Fruit fly (Drosophila melanogaster) whole organism, embryonic: Measurements from ENCODE around the gene CG13022.

Source experiments
- ATbp ChIP-seq: fragments of 200-800 bp; sonication (Bioruptor generic); optimal IDR thresholded peaks from 2 replicates; lab custom pipeline; 2017; ENCODE audit warnings: missing biosample characterization, mild to moderate bottlenecking, missing genetic modification characterization, missing genetic modification reagents
- Ada2b ChIP-seq: fragments of 200-800 bp; sonication (Bioruptor generic); IDR thresholded peaks from 2 replicates; pipeline ENCODE4 v1.3.6; 2022; ENCODE audit warnings: missing biosample characterization, missing genetic modification characterization
- B-H2 ChIP-seq: fragments of 200-800 bp; sonication (Bioruptor generic); optimal IDR thresholded peaks from 2 replicates; lab custom pipeline; 2018; ENCODE audit warnings: missing biosample characterization, mild to moderate bottlenecking, missing genetic modification characterization
- Blimp-1 ChIP-seq: fragments of 200-800 bp; sonication (Bioruptor generic); optimal IDR thresholded peaks from 3 replicates; lab custom pipeline; 2018; ENCODE audit warnings: missing biosample characterization, missing genetic modification characterization, mild to moderate bottlenecking, moderate library complexity, missing genetic modification reagents
- CG10147 ChIP-seq: fragments of 200-800 bp; sonication (Bioruptor generic); optimal IDR thresholded peaks from 2 replicates; lab custom pipeline; 2019; ENCODE audit warnings: missing biosample characterization, mild to moderate bottlenecking, missing genetic modification characterization, moderate library complexity
- CG11398 ChIP-seq: fragments of 200-800 bp; sonication (Bioruptor generic); optimal IDR thresholded peaks from 2 replicates; lab custom pipeline; 2016; ENCODE audit warnings: missing biosample characterization, missing genetic modification characterization
- CG12104 ChIP-seq: fragments of 200-800 bp; sonication (Bioruptor generic); optimal IDR thresholded peaks from 3 replicates; lab custom pipeline; 2016; ENCODE audit warnings: missing biosample characterization, missing genetic modification characterization
- CG13775 ChIP-seq: fragments of 200-800 bp; sonication (Bioruptor generic); optimal IDR thresholded peaks from 3 replicates; lab custom pipeline; 2017; ENCODE audit warnings: missing biosample characterization, mild to moderate bottlenecking, missing genetic modification characterization
- CG14441 ChIP-seq: fragments of 200-800 bp; sonication (Bioruptor generic); IDR thresholded peaks from 2 replicates; pipeline ENCODE4 v1.3.6; 2022; ENCODE audit warnings: missing biosample characterization, missing genetic modification characterization
- CG14710 ChIP-seq: fragments of 200-800 bp; sonication (Bioruptor generic); optimal IDR thresholded peaks from 3 replicates; lab custom pipeline; 2019; ENCODE audit warnings: missing biosample characterization, mild to moderate bottlenecking, missing genetic modification characterization, moderate library complexity
- CG1529 ChIP-seq: fragments of 200-800 bp; sonication (Bioruptor generic); optimal IDR thresholded peaks from 3 replicates; lab custom pipeline; 2018; ENCODE audit warnings: missing biosample characterization, missing genetic modification characterization
- CG1603 ChIP-seq: fragments of 200-800 bp; sonication (Bioruptor generic); optimal IDR thresholded peaks from 2 replicates; lab custom pipeline; 2019; ENCODE audit warnings: missing biosample characterization, mild to moderate bottlenecking, missing genetic modification characterization, moderate library complexity
- CG17912 ChIP-seq: fragments of 200-800 bp; sonication (Bioruptor generic); optimal IDR thresholded peaks from 2 replicates; lab custom pipeline; 2018; ENCODE audit warnings: missing biosample characterization, mild to moderate bottlenecking, missing genetic modification characterization
- CG18011 ChIP-seq: fragments of 200-800 bp; sonication (Bioruptor generic); optimal IDR thresholded peaks from 2 replicates; lab custom pipeline; 2017; ENCODE audit warnings: missing biosample characterization, missing genetic modification characterization, mild to moderate bottlenecking, moderate library complexity, missing genotype
- CG2120 ChIP-seq: fragments of 200-800 bp; sonication (Bioruptor generic); optimal IDR thresholded peaks from 3 replicates; lab custom pipeline; 2016; ENCODE audit warnings: missing biosample characterization, missing genetic modification characterization
- CG2889 ChIP-seq: fragments of 200-800 bp; sonication (Bioruptor generic); IDR thresholded peaks from 3 replicates; pipeline ENCODE4 v1.3.6; 2022; ENCODE audit warnings: missing biosample characterization, missing genetic modification characterization
- CG30403 ChIP-seq: fragments of 200-800 bp; sonication (Bioruptor generic); optimal IDR thresholded peaks from 3 replicates; lab custom pipeline; 2016; ENCODE audit warnings: missing biosample characterization, missing genetic modification characterization
- CG31224 ChIP-seq: fragments of 200-800 bp; sonication (Bioruptor generic); IDR thresholded peaks from 2 replicates; pipeline ENCODE4 v1.3.6; 2022; ENCODE audit warnings: missing biosample characterization, missing genetic modification characterization
- CG34422 ChIP-seq: fragments of 200-800 bp; sonication (Bioruptor generic); IDR thresholded peaks from 3 replicates; pipeline ENCODE4 v1.3.6; 2022; ENCODE audit warnings: missing biosample characterization, missing genetic modification characterization
- CG4424 ChIP-seq: fragments of 200-800 bp; sonication (Bioruptor generic); optimal IDR thresholded peaks from 3 replicates; lab custom pipeline; 2016; ENCODE audit warnings: missing biosample characterization, missing genetic modification characterization
- CG5953 ChIP-seq: fragments of 200-800 bp; sonication (Bioruptor generic); IDR thresholded peaks from 2 replicates; pipeline ENCODE4 v1.3.6; 2022; ENCODE audit warnings: missing biosample characterization, missing genetic modification characterization
- CG8281 ChIP-seq: fragments of 200-800 bp; sonication (Bioruptor generic); optimal IDR thresholded peaks from 2 replicates; lab custom pipeline; 2018; ENCODE audit warnings: missing biosample characterization, mild to moderate bottlenecking, missing genetic modification characterization, moderate library complexity
- E2f1 ChIP-seq: fragments of 200-800 bp; sonication (Bioruptor generic); IDR thresholded peaks from 2 replicates; pipeline ENCODE4 v1.3.6; 2022; ENCODE audit warnings: missing biosample characterization, missing genetic modification characterization
- Fer2 ChIP-seq: fragments of 200-800 bp; sonication (Bioruptor generic); optimal IDR thresholded peaks from 2 replicates; lab custom pipeline; 2018; ENCODE audit warnings: missing biosample characterization, mild to moderate bottlenecking, missing genetic modification characterization, moderate library complexity
- Gug ChIP-seq: fragments of 200-800 bp; sonication (Bioruptor generic); IDR thresholded peaks from 4 replicates; pipeline ENCODE4 v1.3.6; 2022; ENCODE audit warnings: missing biosample characterization, missing genetic modification characterization
- Hmr ChIP-seq: fragments of 200-800 bp; sonication (Bioruptor generic); optimal IDR thresholded peaks from 3 replicates; lab custom pipeline; 2017; ENCODE audit warnings: mild to moderate bottlenecking, missing biosample characterization, missing genetic modification reagents, missing genetic modification characterization
- Hr39 ChIP-seq: fragments of >200 bp; optimal IDR thresholded peaks from 2 replicates; lab custom pipeline; 2017
- MTF-1 ChIP-seq: fragments of 200-800 bp; sonication (Bioruptor generic); optimal IDR thresholded peaks from 2 replicates; lab custom pipeline; 2018; ENCODE audit warnings: missing biosample characterization, mild to moderate bottlenecking, missing genetic modification characterization, borderline replicate concordance
- Meics ChIP-seq: fragments of 200-800 bp; sonication (Bioruptor generic); optimal IDR thresholded peaks from 2 replicates; lab custom pipeline; 2017; ENCODE audit warnings: missing biosample characterization, mild to moderate bottlenecking, missing genetic modification characterization
- Nf-YA ChIP-seq: fragments of 200-800 bp; sonication (Bioruptor generic); IDR thresholded peaks from 2 replicates; pipeline ENCODE4 v1.3.6; 2022; ENCODE audit warnings: missing biosample characterization, missing genetic modification characterization
- Stat92E ChIP-seq, 3 experiments: fragments of >200 bp in 2 of 3; fragments of 200-800 bp in 1 of 3; sonication (Bioruptor generic) in 1 of 3; optimal IDR thresholded peaks; 2 replicates each; lab custom pipeline; 2017 to 2019; ENCODE audit warnings: missing biosample characterization in 3 of 3, missing genetic modification characterization in 3 of 3, mild to moderate bottlenecking in 1 of 3, moderate library complexity in 1 of 3
- Usf ChIP-seq: fragments of 200-800 bp; sonication (Bioruptor generic); optimal IDR thresholded peaks from 2 replicates; lab custom pipeline; 2017; ENCODE audit warnings: missing genotype, missing biosample characterization, missing genetic modification characterization
- Xbp1 ChIP-seq: fragments of 200-800 bp; sonication (Bioruptor generic); optimal IDR thresholded peaks from 3 replicates; lab custom pipeline; 2016; ENCODE audit warnings: missing biosample characterization, mild to moderate bottlenecking, missing genetic modification characterization
- ab ChIP-seq: fragments of 200-800 bp; sonication (Bioruptor generic); optimal IDR thresholded peaks from 2 replicates; lab custom pipeline; 2016; ENCODE audit warnings: missing biosample characterization, missing genetic modification characterization
- caup ChIP-seq: fragments of 200-800 bp; sonication (Bioruptor generic); optimal IDR thresholded peaks from 3 replicates; lab custom pipeline; 2017; ENCODE audit warnings: missing biosample characterization, mild to moderate bottlenecking, missing genetic modification characterization, moderate library complexity; ENCODE audit not compliant: severe bottlenecking
- dati ChIP-seq: fragments of 200-800 bp; sonication (Bioruptor generic); IDR thresholded peaks from 2 replicates; pipeline ENCODE4 v1.3.6; 2022; ENCODE audit warnings: missing biosample characterization, missing genetic modification characterization
- dimm ChIP-seq: fragments of 200-800 bp; sonication (Bioruptor generic); IDR thresholded peaks from 2 replicates; pipeline ENCODE4 v1.3.6; 2022; ENCODE audit warnings: missing biosample characterization, missing genetic modification characterization
- disco-r ChIP-seq: fragments of 200-800 bp; sonication (Bioruptor generic); optimal IDR thresholded peaks from 2 replicates; lab custom pipeline; 2016; ENCODE audit warnings: missing biosample characterization, missing genetic modification characterization
- ems ChIP-seq: fragments of 200-800 bp; sonication (Bioruptor generic); optimal IDR thresholded peaks from 3 replicates; lab custom pipeline; 2016; ENCODE audit warnings: missing biosample characterization, missing genetic modification characterization
- fd102C ChIP-seq: fragments of 200-800 bp; sonication (Bioruptor generic); optimal IDR thresholded peaks from 2 replicates; lab custom pipeline; 2018; ENCODE audit warnings: missing biosample characterization, mild to moderate bottlenecking, missing genetic modification characterization, moderate library complexity
- gfzf ChIP-seq: fragments of 200-800 bp; sonication (Bioruptor generic); optimal IDR thresholded peaks from 2 replicates; lab custom pipeline; 2016; ENCODE audit warnings: missing biosample characterization, mild to moderate bottlenecking, missing genetic modification characterization, moderate library complexity
- h ChIP-seq: fragments of >200 bp; optimal IDR thresholded peaks from 2 replicates; lab custom pipeline; 2017
- pb ChIP-seq: fragments of 200-800 bp; sonication (Bioruptor generic); optimal IDR thresholded peaks from 3 replicates; lab custom pipeline; 2016; ENCODE audit warnings: missing biosample characterization, missing genetic modification characterization
- shn ChIP-seq: fragments of 200-800 bp; sonication (Bioruptor generic); optimal IDR thresholded peaks from 3 replicates; lab custom pipeline; 2016; ENCODE audit warnings: missing biosample characterization, missing genetic modification characterization
- tio ChIP-seq: fragments of 200-800 bp; sonication (Bioruptor generic); optimal IDR thresholded peaks from 2 replicates; lab custom pipeline; 2017; ENCODE audit warnings: missing biosample characterization, missing genetic modification characterization, inconsistent platforms
- tll ChIP-seq, 2 experiments: fragments of 200-800 bp in 1 of 2; fragments of >200 bp in 1 of 2; sonication (Bioruptor generic) in 1 of 2; optimal IDR thresholded peaks; 2 replicates each; lab custom pipeline; 2017 to 2019; ENCODE audit warnings: missing biosample characterization in 2 of 2, missing genetic modification characterization in 2 of 2, mild to moderate bottlenecking in 1 of 2, moderate library complexity in 1 of 2
- toy ChIP-seq: fragments of 200-800 bp; sonication (Bioruptor generic); IDR thresholded peaks from 2 replicates; pipeline ENCODE4 v1.3.6; 2022; ENCODE audit warnings: missing biosample characterization, missing genetic modification characterization
- trem ChIP-seq: fragments of 200-800 bp; optimal IDR thresholded peaks from 3 replicates; lab custom pipeline; 2019; ENCODE audit warnings: missing biosample characterization, mild to moderate bottlenecking, missing genetic modification characterization, moderate library complexity
- vnd ChIP-seq: fragments of 200-800 bp; sonication (Bioruptor generic); IDR thresholded peaks from 3 replicates; pipeline ENCODE4 v1.3.6; 2022; ENCODE audit warnings: missing biosample characterization, missing genetic modification characterization; ENCODE audit not compliant: partially characterized antibody
- wor ChIP-seq: fragments of 200-800 bp; sonication (Bioruptor generic); IDR thresholded peaks from 2 replicates; pipeline ENCODE4 v1.3.6; 2022; ENCODE audit warnings: missing biosample characterization, missing genetic modification characterization

The CG13022 gene

DNA sequence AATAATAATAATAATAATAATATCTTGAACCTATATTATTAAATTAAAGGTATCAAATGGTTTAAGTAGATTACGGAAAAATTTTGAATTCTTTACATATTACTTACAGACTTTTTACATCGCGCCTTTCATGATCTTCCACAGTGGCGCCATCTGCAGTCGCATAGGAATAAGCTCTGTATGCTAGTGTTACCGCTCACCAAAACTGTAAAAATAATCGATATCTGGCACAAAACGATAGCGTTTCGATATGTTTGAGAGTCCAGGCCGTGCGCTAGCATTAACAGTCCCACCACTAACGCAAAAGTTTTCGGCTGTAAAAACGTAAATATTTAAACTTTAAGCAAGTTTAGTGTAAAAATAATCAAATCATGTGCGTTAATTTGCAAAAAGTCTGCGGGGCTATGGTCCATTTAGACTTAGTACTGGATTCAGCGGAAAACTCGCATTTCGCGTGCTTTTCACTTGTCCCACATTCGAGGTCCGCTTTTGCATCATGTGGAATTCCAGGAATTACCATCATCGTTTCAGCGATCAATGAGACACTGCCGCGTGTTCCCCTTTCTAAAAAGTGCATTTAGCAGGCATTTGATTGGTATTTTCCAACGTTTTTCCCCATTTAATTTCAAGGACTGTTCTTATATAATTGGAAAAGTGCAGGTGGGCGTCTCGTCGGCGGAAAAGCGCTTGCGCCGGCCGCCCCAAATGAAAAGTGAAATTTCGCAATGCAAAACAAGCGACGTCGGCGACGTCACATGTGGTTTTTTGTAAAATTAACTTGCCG, 16.7 kb upstream of the CG13022 start (continued):
- TF ChIP-seq CG14441 (GFP tag; lab: Robert Waterston, UW) (no peak), CG8281 (tag; lab: Kevin White, UChicago) (no peak), CG4424 (no peak), MTF-1 (GFP tag; lab: Kevin White, UChicago) (no peak), fd102C (GFP tag; lab: Kevin White, UChicago) (no peak), CG1603 (tag; lab: Kevin White, UChicago) (peak; percentile 74), Gug (no peak), toy (no peak), Fer2 (tag; lab: Kevin White, UChicago) (no peak), CG2120 (GFP tag; lab: Kevin White, UChicago) (peak; percentile 39), vnd (peak; percentile 76), CG14710 (tag; lab: Kevin White, UChicago) (peak; percentile 56), CG18011 (GFP tag; lab: Kevin White, UChicago) (no peak), CG31224 (GFP tag; lab: Robert Waterston, UW) (no peak), CG2889 (GFP tag; lab: Robert Waterston, UW) (no peak), CG17912 (peak; percentile 25), Xbp1 (GFP tag; lab: Kevin White, UChicago) (peak; percentile 60), B-H2 (peak; percentile 33), CG34422 (no peak), E2f1 (GFP tag; lab: Robert Waterston, UW) (peak; percentile 21; the same call in 1 of the 2 replicates), shn (GFP tag; lab: Kevin White, UChicago) (no peak), tio (GFP tag; lab: Kevin White, UChicago) (no peak), trem (tag; lab: Kevin White, UChicago) (peak; percentile 57), Hr39 (lab: Kevin White, UChicago) (no peak), Stat92E (GFP tag; optimal IDR thresholded peaks at IDR 0.05; lab: Kevin White, UChicago) (peak in 2 of 3 experiments; percentile 85 to 92), ATbp (GFP tag; lab: Kevin White, UChicago) (no peak), Nf-YA (no peak), ab (no peak), ems (GFP tag; lab: Kevin White, UChicago) (no peak), h (lab: Kevin White, UChicago) (no peak), CG30403 (peak; percentile 12), CG5953 (GFP tag; lab: Robert Waterston, UW) (no peak), Meics (GFP tag; lab: Kevin White, UChicago) (no peak), dati (no peak), wor (GFP tag; lab: Robert Waterston, UW) (no peak), CG10147 (GFP tag; lab: Kevin White, UChicago) (peak; percentile 46), gfzf (peak; percentile 79), tll (GFP tag; optimal IDR thresholded peaks at IDR 0.05; lab: Kevin White, UChicago) (no peak), CG1529 (GFP tag; lab: Kevin White, UChicago) (no peak), Ada2b (GFP tag; lab: Robert Waterston, UW) (no peak; the same call in 1 of the 2 replicates), Usf (no peak), CG12104 (GFP tag; lab: Kevin White, UChicago) (no peak), CG11398 (no peak), disco-r (GFP tag; lab: Kevin White, UChicago) (no peak), dimm (no peak), pb (no peak), CG13775 (no peak), Blimp-1 (peak; percentile 57), Hmr (GFP tag; lab: Kevin White, UChicago) (peak; percentile 62), caup (peak; percentile 11)
